Worm (Caenorhabditis elegans) whole organism, mixed stage, embryonic: Measurements from ENCODE around the gene cul-3.
"Not testable (repeated sequence)": the region's sequence is repeated elsewhere in the genome, so short reads cannot be mapped to it uniquely, and the experiment has no call there.

Experiments
- lin-13 ChIP-seq: fragments of 150-350 bp; optimal IDR thresholded peaks from 2 replicates; lab custom pipeline; 2014; ENCODE audit warnings: missing biosample characterization, missing genetic modification characterization
- ztf-11 ChIP-seq: fragments of 150-350 bp; optimal IDR thresholded peaks from 2 replicates; lab custom pipeline; 2014; ENCODE audit warnings: missing biosample characterization, missing genetic modification characterization

DNA sequence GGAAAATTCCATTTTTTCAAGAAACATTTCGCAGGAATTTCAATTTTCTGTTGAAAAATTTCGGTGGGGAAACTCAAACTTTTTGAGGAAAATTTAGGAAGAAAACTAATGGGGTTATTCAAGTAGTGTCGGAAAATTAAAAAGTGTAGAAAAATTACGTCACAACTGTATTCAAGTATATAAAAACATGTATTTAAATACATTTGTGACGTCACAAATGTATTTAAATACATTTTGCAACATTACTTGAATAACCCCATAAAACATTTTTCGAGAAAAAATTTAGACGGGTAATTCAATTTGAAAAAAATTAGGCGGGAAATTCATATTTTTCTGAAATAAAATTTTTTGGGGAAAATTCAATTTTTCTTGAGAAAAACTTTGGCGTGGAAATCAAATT lies 44.8 kb downstream of the cul-3 start:
- not testable (repeated sequence) for TF ChIP-seq lin-13, ztf-11 (tag; lab: Kevin White, UChicago)
